Worm (Caenorhabditis elegans) whole organism, early embryonic: ENCODE data around the gene B0334.4.

Source experiments
- B0310.2 ChIP-seq: sonication (generic microtip); optimal IDR thresholded peaks from 2 replicates; lab custom pipeline; 2016; ENCODE audit warnings: mild to moderate bottlenecking, missing genetic modification characterization, missing compliant biosample characterization
- F13C5.2 ChIP-seq: sonication (generic microtip); optimal IDR thresholded peaks from 2 replicates; lab custom pipeline; 2017; ENCODE audit warnings: mild to moderate bottlenecking, missing genetic modification characterization, inconsistent platforms, missing compliant biosample characterization
- aly-1 ChIP-seq: sonication (generic microtip); optimal IDR thresholded peaks from 2 replicates; lab custom pipeline; 2016; ENCODE audit warnings: missing genetic modification characterization, missing compliant biosample characterization
- ama-1 ChIP-seq: fragments of 150-350 bp; optimal IDR thresholded peaks from 2 replicates; lab custom pipeline; 2014
- ceh-13 ChIP-seq: fragments of 200-800 bp; sonication (Bioruptor generic); optimal IDR thresholded peaks from 2 replicates; lab custom pipeline; 2018; ENCODE audit warnings: mild to moderate bottlenecking, missing genetic modification characterization, missing compliant biosample characterization
- ceh-36 ChIP-seq: sonication (generic microtip); optimal IDR thresholded peaks from 2 replicates; lab custom pipeline; 2016; ENCODE audit warnings: missing genetic modification characterization, inconsistent platforms, missing compliant biosample characterization
- ets-7 ChIP-seq: sonication (generic microtip); optimal IDR thresholded peaks from 2 replicates; lab custom pipeline; 2016; ENCODE audit warnings: missing genotype, missing genetic modification characterization, missing compliant biosample characterization
- flt-1 ChIP-seq: fragments of 200-800 bp; sonication (Bioruptor generic); IDR thresholded peaks from 2 replicates; pipeline ENCODE4 v1.3.6; 2022; ENCODE audit warnings: missing genetic modification characterization, missing compliant biosample characterization
- hmbx-1 ChIP-seq: sonication (generic microtip); optimal IDR thresholded peaks from 2 replicates; lab custom pipeline; 2016; ENCODE audit warnings: mild to moderate bottlenecking, missing genetic modification characterization, missing compliant biosample characterization
- hmg-4 ChIP-seq: fragments of 200-800 bp; sonication (Bioruptor generic); optimal IDR thresholded peaks from 2 replicates; lab custom pipeline; 2018; ENCODE audit warnings: mild to moderate bottlenecking, missing genetic modification characterization, missing compliant biosample characterization
- hnd-1 ChIP-seq: sonication (generic microtip); optimal IDR thresholded peaks from 2 replicates; lab custom pipeline; 2016; ENCODE audit warnings: missing genetic modification characterization, missing compliant biosample characterization
- pes-1 ChIP-seq: fragments of 200-800 bp; sonication (Bioruptor generic); IDR thresholded peaks from 2 replicates; pipeline ENCODE4 v1.3.6; 2022; ENCODE audit warnings: missing genetic modification reagents, missing genetic modification characterization, missing compliant biosample characterization
- scrt-1 ChIP-seq: fragments of 200-800 bp; sonication (Bioruptor generic); IDR thresholded peaks from 2 replicates; pipeline ENCODE4 v1.3.6; 2022; ENCODE audit warnings: missing genetic modification characterization, missing compliant biosample characterization
- sea-1 ChIP-seq: fragments of 200-800 bp; sonication (Bioruptor generic); conservative IDR thresholded peaks from 2 replicates; pipeline ENCODE4 v1.3.6; 2022; ENCODE audit warnings: missing genetic modification characterization, missing compliant biosample characterization
- tbx-11 ChIP-seq: fragments of 200-800 bp; sonication (Bioruptor generic); IDR thresholded peaks from 2 replicates; pipeline ENCODE4 v1.3.6; 2022; ENCODE audit warnings: missing genetic modification characterization, missing compliant biosample characterization
- tbx-37 ChIP-seq: fragments of 200-800 bp; sonication (Bioruptor generic); conservative IDR thresholded peaks from 2 replicates; pipeline ENCODE4 v1.3.6; 2022; ENCODE audit warnings: missing genetic modification reagents, missing genetic modification characterization, missing compliant biosample characterization
- tra-4 ChIP-seq: sonication (generic microtip); optimal IDR thresholded peaks from 2 replicates; lab custom pipeline; 2017; ENCODE audit warnings: missing genetic modification characterization, missing compliant biosample characterization

Gene B0334.4

DNA sequence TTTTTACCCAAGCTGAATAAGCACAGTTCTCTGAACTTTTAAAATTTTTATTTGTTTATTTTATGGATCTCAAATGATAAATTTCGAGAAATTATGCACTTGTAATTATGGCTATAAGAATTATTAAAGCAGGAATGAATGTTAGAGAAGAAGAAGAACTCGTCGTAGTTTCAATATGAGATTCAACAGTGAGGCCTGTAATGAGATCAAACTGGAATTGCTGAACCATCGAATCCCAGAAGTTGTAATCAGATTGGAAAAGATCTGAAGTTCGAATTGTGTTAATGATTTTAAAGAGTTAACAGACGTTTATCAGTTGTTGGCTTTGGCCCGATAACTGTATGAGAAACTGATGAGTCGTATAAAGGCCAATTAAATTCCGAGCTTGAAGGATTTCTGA lies 39.8 kb upstream of the B0334.4 start:
- TF ChIP-seq tbx-37 (GFP tag; lab: Robert Waterston, UW) (no peak), aly-1 (tag; lab: Kevin White, UChicago) (no peak), B0310.2 (no peak), sea-1 (GFP tag; lab: Robert Waterston, UW) (no peak), flt-1 (no peak), hnd-1 (no peak), ceh-36 (no peak), scrt-1 (GFP tag; lab: Robert Waterston, UW) (no peak), tra-4 (no peak), F13C5.2 (tag; lab: Kevin White, UChicago) (no peak), pes-1 (GFP tag; lab: Robert Waterston, UW) (no peak), ama-1 (lab: Kevin White, UChicago) (no peak), hmbx-1 (no peak), ceh-13 (GFP tag; lab: Kevin White, UChicago) (no peak), tbx-11 (GFP tag; lab: Robert Waterston, UW) (no peak)

DNA sequence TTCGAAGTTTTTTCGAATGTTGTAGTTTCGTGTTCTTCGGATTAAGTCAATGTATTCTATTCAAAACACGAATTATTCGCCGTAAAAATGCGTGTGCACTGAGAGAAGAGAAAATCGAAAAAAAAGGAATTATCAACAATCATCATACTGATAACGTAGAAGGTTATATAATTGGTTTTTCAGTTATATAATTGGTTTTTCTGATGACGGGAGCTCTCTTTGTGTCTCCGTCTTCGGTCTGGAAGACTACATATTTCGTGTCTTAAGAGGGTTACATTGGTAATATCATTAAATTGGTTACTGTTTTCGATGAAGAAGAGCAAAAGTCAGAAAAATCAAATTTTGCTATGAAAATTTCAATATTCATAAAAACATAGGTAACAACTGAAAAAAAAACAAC lies 35.6 kb upstream of the B0334.4 start:
- TF ChIP-seq ceh-36 (no peak), aly-1 (tag; lab: Kevin White, UChicago) (no peak), hmbx-1 (no peak), ama-1 (lab: Kevin White, UChicago) (no peak), pes-1 (GFP tag; lab: Robert Waterston, UW) (no peak), sea-1 (GFP tag; lab: Robert Waterston, UW) (no peak), flt-1 (no peak), hnd-1 (no peak), ets-7 (tag; lab: Kevin White, UChicago) (no peak), hmg-4 (GFP tag; lab: Kevin White, UChicago) (no peak), tra-4 (no peak), ceh-13 (GFP tag; lab: Kevin White, UChicago) (no peak), scrt-1 (GFP tag; lab: Robert Waterston, UW) (no peak), F13C5.2 (tag; lab: Kevin White, UChicago) (no peak), tbx-11 (GFP tag; lab: Robert Waterston, UW) (no peak), tbx-37 (GFP tag; lab: Robert Waterston, UW) (no peak), B0310.2 (no peak)

DNA sequence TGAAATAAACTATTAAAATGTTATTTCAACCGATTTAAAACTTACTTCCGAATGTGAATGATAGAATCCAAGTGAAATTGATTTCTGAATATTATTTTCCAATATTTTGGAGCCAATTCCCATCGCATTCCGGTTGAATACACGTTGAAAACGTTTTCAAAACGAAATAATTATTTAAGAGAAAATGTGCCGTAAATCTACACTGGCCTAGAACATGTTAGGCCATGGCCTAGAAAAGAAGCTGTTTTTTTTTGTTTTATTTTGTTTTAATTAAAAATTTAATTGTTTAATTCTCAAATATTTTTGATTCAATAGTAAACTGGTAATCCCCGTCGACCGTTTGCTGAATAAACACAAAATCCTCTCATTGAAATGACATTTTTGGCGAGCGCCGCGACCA lies 31.6 kb upstream of the B0334.4 start:
- TF ChIP-seq flt-1 (no peak), hmg-4 (GFP tag; lab: Kevin White, UChicago) (no peak), pes-1 (GFP tag; lab: Robert Waterston, UW) (no peak), tbx-11 (GFP tag; lab: Robert Waterston, UW) (no peak), aly-1 (tag; lab: Kevin White, UChicago) (no peak), ceh-36 (no peak), F13C5.2 (tag; lab: Kevin White, UChicago) (no peak), hnd-1 (no peak), ama-1 (lab: Kevin White, UChicago) (no peak), sea-1 (GFP tag; lab: Robert Waterston, UW) (no peak), ceh-13 (GFP tag; lab: Kevin White, UChicago) (no peak), scrt-1 (GFP tag; lab: Robert Waterston, UW) (no peak), B0310.2 (no peak), hmbx-1 (no peak), ets-7 (tag; lab: Kevin White, UChicago) (no peak), tra-4 (no peak), tbx-37 (GFP tag; lab: Robert Waterston, UW) (no peak)

DNA sequence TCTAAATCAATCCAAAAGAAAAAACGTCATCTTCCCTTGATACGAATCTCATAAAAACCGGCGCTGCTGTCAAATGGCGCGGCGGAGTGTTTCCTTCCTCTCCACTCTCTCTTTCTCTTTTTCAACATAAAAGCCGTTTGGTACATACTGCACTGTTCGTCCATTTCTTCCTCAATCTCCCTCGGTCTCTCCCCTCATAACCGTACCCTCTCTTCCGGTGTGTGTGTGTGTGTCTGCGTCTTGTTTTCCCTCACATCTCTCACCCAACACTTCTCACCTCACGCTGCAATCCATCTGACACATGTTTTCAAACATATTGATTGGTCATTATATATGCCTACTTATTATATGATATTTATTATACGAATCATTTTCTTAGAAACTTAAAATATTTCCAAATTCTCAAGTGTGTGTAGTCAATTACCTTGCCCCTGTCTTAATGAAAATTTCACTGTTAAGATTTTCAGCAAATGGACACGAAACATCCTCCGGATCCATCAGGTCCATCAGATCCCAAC lies 31.0 kb upstream of the B0334.4 start, which contains the start of the genes aars-1 and rga-1:
aars-1 (minus strand) TSS at position 71 of the 518 bp plus-strand sequence.
rga-1 (plus strand) TSS at position 468 of the 518 bp plus-strand sequence.
- TF ChIP-seq F13C5.2 (tag; lab: Kevin White, UChicago) (peak; percentile 27), tbx-11 (GFP tag; lab: Robert Waterston, UW) (no peak), scrt-1 (GFP tag; lab: Robert Waterston, UW) (no peak), hmg-4 (GFP tag; lab: Kevin White, UChicago) (no peak), ets-7 (tag; lab: Kevin White, UChicago) (peak; percentile 61), hmbx-1 (no peak)

DNA sequence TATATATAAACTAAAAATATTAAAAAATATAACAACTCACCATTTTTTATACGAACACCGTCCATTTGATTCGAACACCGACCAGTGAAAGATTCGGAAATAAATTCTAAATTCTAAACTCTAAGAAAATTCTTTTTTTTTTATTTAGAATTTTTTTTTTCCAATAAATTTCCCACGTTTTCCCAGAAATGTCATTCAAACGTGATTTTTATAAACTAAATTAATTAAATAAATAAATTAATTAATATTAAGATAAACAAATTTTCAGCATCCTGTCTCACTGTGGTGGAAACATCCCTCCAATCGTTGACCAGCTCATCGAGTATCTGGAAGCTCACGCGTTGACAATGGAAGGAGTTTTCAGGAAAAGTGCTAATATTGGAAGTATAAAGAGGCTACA lies 28.0 kb upstream of the B0334.4 start, which contains the start of gene klp-17:
klp-17 (minus strand) TSS at position 101 of the 400 bp plus-strand sequence.
- TF ChIP-seq pes-1 (GFP tag; lab: Robert Waterston, UW), result no peak
- no peak for TF ChIP-seq ama-1 (lab: Kevin White, UChicago)
- TF ChIP-seq sea-1 (GFP tag; lab: Robert Waterston, UW), result no peak
- TF ChIP-seq ceh-36, result no peak
- TF ChIP-seq hmg-4 (GFP tag; lab: Kevin White, UChicago), result no peak
- TF ChIP-seq ets-7 (tag; lab: Kevin White, UChicago), result no peak
- no peak for TF ChIP-seq tbx-37 (GFP tag; lab: Robert Waterston, UW)
- no peak for TF ChIP-seq flt-1
- no peak for TF ChIP-seq scrt-1 (GFP tag; lab: Robert Waterston, UW)
- no peak for TF ChIP-seq hnd-1
- no peak for TF ChIP-seq tra-4
- no peak for TF ChIP-seq ceh-13 (GFP tag; lab: Kevin White, UChicago)
- TF ChIP-seq tbx-11 (GFP tag; lab: Robert Waterston, UW), result no peak

DNA sequence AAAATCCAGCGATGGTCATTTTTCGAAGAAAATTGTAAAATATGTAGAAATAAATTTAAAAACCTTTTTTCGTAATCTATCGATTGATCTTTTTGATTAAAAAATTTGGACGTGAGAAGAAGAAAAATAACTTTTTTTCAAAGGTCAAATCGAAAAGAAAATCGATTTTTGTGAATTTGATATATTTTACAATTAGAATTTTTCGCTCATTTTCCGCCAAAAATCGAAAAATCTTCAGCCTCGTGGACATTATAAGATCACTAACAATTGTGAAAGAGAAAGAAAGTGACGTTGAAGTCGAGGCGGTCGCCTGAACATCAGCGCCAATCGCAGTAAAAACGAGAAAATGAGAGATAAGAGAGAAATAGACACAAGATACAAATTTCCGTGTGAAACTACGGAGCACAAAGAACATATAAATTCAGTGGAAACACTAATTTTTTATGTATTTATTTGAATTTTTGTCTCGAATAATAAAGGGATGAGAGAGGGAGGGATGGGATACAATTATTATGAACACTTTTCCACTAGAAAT lies 25.9 kb upstream of the B0334.4 start, which contains the start of gene cisd-1:
cisd-1 (minus strand) TSS at position 51 of the 535 bp plus-strand sequence.
- TF ChIP-seq B0310.2 (no peak), scrt-1 (GFP tag; lab: Robert Waterston, UW) (no peak), hmg-4 (GFP tag; lab: Kevin White, UChicago) (no peak), tra-4 (no peak), ceh-36 (no peak), flt-1 (no peak), ets-7 (tag; lab: Kevin White, UChicago) (no peak), F13C5.2 (tag; lab: Kevin White, UChicago) (no peak), sea-1 (GFP tag; lab: Robert Waterston, UW) (no peak), tbx-11 (GFP tag; lab: Robert Waterston, UW) (no peak), aly-1 (tag; lab: Kevin White, UChicago) (no peak), hnd-1 (no peak), ama-1 (lab: Kevin White, UChicago) (no peak), ceh-13 (GFP tag; lab: Kevin White, UChicago) (no peak)
